Worm (Caenorhabditis elegans) whole organism, L4 larva: Measurements from ENCODE around the gene del-10.

Experiments
- F10B5.3 ChIP-seq: sonication (generic microtip); optimal IDR thresholded peaks from 2 replicates; lab custom pipeline; 2016; ENCODE audit warnings: mild to moderate bottlenecking, missing genetic modification characterization, missing compliant biosample characterization
- F37D6.2 ChIP-seq: sonication (generic microtip); optimal IDR thresholded peaks from 2 replicates; lab custom pipeline; 2016; ENCODE audit warnings: mild to moderate bottlenecking, missing genetic modification characterization, missing compliant biosample characterization
- F49E8.2 ChIP-seq: sonication (generic microtip); optimal IDR thresholded peaks from 2 replicates; lab custom pipeline; 2016; ENCODE audit warnings: missing compliant biosample characterization, mild to moderate bottlenecking, missing genetic modification characterization, borderline replicate concordance
- T20F7.1 ChIP-seq: fragments of 200-800 bp; sonication (Bioruptor generic); optimal IDR thresholded peaks from 2 replicates; lab custom pipeline; 2018; ENCODE audit warnings: mild to moderate bottlenecking, missing genetic modification characterization, missing compliant biosample characterization
- Y105C5A.15 ChIP-seq: fragments of 200-800 bp; sonication (Bioruptor generic); IDR thresholded peaks from 2 replicates; pipeline ENCODE4 v1.3.6; 2022; ENCODE audit warnings: missing genetic modification characterization, missing compliant biosample characterization
- ZK546.5 ChIP-seq, 2 experiments: sonication (generic microtip); optimal IDR thresholded peaks; 2 replicates each; lab custom pipeline; 2017; ENCODE audit warnings: missing biosample characterization in 2 of 2, missing genetic modification characterization in 2 of 2
- aha-1 ChIP-seq: fragments of 150-350 bp; peaks from one replicate; lab custom pipeline; 2014; ENCODE audit warnings: missing biosample characterization, missing genetic modification characterization
- ama-1 ChIP-seq: fragments of 150-350 bp; optimal IDR thresholded peaks from 2 replicates; lab custom pipeline; 2014; ENCODE audit warnings: inconsistent platforms, mixed read lengths
- ceh-20 ChIP-seq: fragments of 200-800 bp; sonication (Bioruptor generic); IDR thresholded peaks from 2 replicates; pipeline ENCODE4 v1.3.6; 2022; ENCODE audit warnings: missing genetic modification reagents, missing genetic modification characterization, missing compliant biosample characterization
- ceh-82 ChIP-seq: sonication (generic microtip); optimal IDR thresholded peaks from 2 replicates; lab custom pipeline; 2017; ENCODE audit warnings: missing biosample characterization, missing genetic modification characterization
- daf-12 ChIP-seq: fragments of 150-350 bp; optimal IDR thresholded peaks from 2 replicates; lab custom pipeline; 2014; ENCODE audit warnings: missing biosample characterization, missing genetic modification reagents, missing genetic modification characterization
- daf-16 ChIP-seq, 3 experiments: sonication (generic microtip); optimal IDR thresholded peaks; 2 replicates each; lab custom pipeline; 2016 to 2017; ENCODE audit warnings: missing genetic modification characterization in 3 of 3, missing genetic modification reagents in 3 of 3, mild to moderate bottlenecking in 2 of 3, missing compliant biosample characterization in 2 of 3, missing biosample characterization in 1 of 3, moderate library complexity in 1 of 3
- daf-19 ChIP-seq: fragments of 200-800 bp; sonication (Bioruptor generic); conservative IDR thresholded peaks from 2 replicates; pipeline ENCODE4 v1.3.6; 2022; ENCODE audit warnings: missing genetic modification characterization, missing compliant biosample characterization
- dmd-6 ChIP-seq: fragments of 200-800 bp; sonication (Bioruptor generic); IDR thresholded peaks from 2 replicates; pipeline ENCODE4 v1.3.6; 2022; ENCODE audit warnings: missing genetic modification reagents, missing genetic modification characterization, missing compliant biosample characterization
- dpl-1 ChIP-seq: fragments of 150-350 bp; optimal IDR thresholded peaks from 2 replicates; lab custom pipeline; 2014; ENCODE audit warnings: missing biosample characterization, missing genetic modification reagents, missing genetic modification characterization
- egl-43 ChIP-seq: fragments of 200-800 bp; sonication (Bioruptor generic); IDR thresholded peaks from 2 replicates; pipeline ENCODE4 v1.3.6; 2022; ENCODE audit warnings: missing genetic modification reagents, missing genetic modification characterization, missing compliant biosample characterization
- fkh-10 ChIP-seq: fragments of 150-350 bp; optimal IDR thresholded peaks from 2 replicates; lab custom pipeline; 2014; ENCODE audit warnings: missing biosample characterization, missing genetic modification reagents, missing genetic modification characterization
- hif-1 ChIP-seq, 2 experiments: sonication (generic microtip); optimal IDR thresholded peaks; 2 replicates each; lab custom pipeline; 2016 to 2017; ENCODE audit warnings: missing compliant biosample characterization in 2 of 2, missing genetic modification characterization in 2 of 2, missing genetic modification reagents in 2 of 2, missing genotype in 2 of 2, mild to moderate bottlenecking in 1 of 2
- hlh-11 ChIP-seq: fragments of 200-800 bp; sonication (Bioruptor generic); optimal IDR thresholded peaks from 2 replicates; lab custom pipeline; 2018; ENCODE audit warnings: mild to moderate bottlenecking, missing genetic modification characterization, missing compliant biosample characterization
- hlh-30 ChIP-seq: sonication (generic microtip); optimal IDR thresholded peaks from 2 replicates; lab custom pipeline; 2017; ENCODE audit warnings: antibody characterized with exemption, mild to moderate bottlenecking, missing genetic modification characterization, missing compliant biosample characterization; ENCODE audit not compliant: insufficient read depth
- hmg-1.1 ChIP-seq: fragments of 200-800 bp; sonication (Bioruptor generic); IDR thresholded peaks from 2 replicates; pipeline ENCODE4 v1.3.6; 2022; ENCODE audit warnings: missing genetic modification reagents, missing genetic modification characterization, missing compliant biosample characterization
- lin-15B ChIP-seq: fragments of 150-350 bp; sonication (generic microtip); optimal IDR thresholded peaks from 3 replicates; lab custom pipeline; 2014; ENCODE audit warnings: missing biosample characterization, missing genetic modification characterization
- lin-29 ChIP-seq: fragments of 200-800 bp; sonication (Bioruptor generic); IDR thresholded peaks from 2 replicates; pipeline ENCODE4 v1.3.6; 2022; ENCODE audit warnings: missing genetic modification reagents, missing genetic modification characterization, missing compliant biosample characterization
- lir-3 ChIP-seq: sonication (generic microtip); optimal IDR thresholded peaks from 2 replicates; lab custom pipeline; 2016; ENCODE audit warnings: mild to moderate bottlenecking, missing genetic modification characterization, missing compliant biosample characterization
- lsy-2 ChIP-seq, 2 experiments: fragments of 150-350 bp in 1 of 2; sonication (generic microtip) in 1 of 2; optimal IDR thresholded peaks; 2 replicates each; lab custom pipeline; 2014 to 2017; ENCODE audit warnings: missing biosample characterization in 2 of 2, missing genetic modification characterization in 2 of 2
- mdl-1 ChIP-seq, 2 experiments: fragments of 150-350 bp in 1 of 2; sonication (generic microtip) in 1 of 2; optimal IDR thresholded peaks; 2 replicates each; lab custom pipeline; 2014 to 2017; ENCODE audit warnings: missing biosample characterization in 2 of 2, missing genetic modification characterization in 2 of 2
- mes-2 ChIP-seq: sonication (generic microtip); optimal IDR thresholded peaks from 2 replicates; lab custom pipeline; 2016; ENCODE audit warnings: missing genotype, mild to moderate bottlenecking, missing genetic modification characterization, missing compliant biosample characterization; ENCODE audit not compliant: poor library complexity, severe bottlenecking
- mxl-3 ChIP-seq: fragments of 200-800 bp; sonication (Bioruptor generic); optimal IDR thresholded peaks from 2 replicates; lab custom pipeline; 2018; ENCODE audit warnings: mild to moderate bottlenecking, missing genetic modification characterization, missing compliant biosample characterization
- nhr-11 ChIP-seq: fragments of 150-350 bp; optimal IDR thresholded peaks from 2 replicates; lab custom pipeline; 2014; ENCODE audit warnings: missing biosample characterization, missing genetic modification characterization
- nhr-237 ChIP-seq: sonication (generic microtip); optimal IDR thresholded peaks from 2 replicates; lab custom pipeline; 2017; ENCODE audit warnings: missing biosample characterization, missing genetic modification characterization
- nhr-25 ChIP-seq: sonication (generic microtip); optimal IDR thresholded peaks from 2 replicates; lab custom pipeline; 2017; ENCODE audit warnings: missing genetic modification characterization, mild to moderate bottlenecking, missing compliant biosample characterization, antibody characterized with exemption, moderate library complexity, borderline replicate concordance; ENCODE audit not compliant: insufficient read depth
- nhr-28 ChIP-seq: fragments of 150-350 bp; optimal IDR thresholded peaks from 2 replicates; lab custom pipeline; 2014; ENCODE audit warnings: missing biosample characterization, missing genetic modification characterization
- nhr-48 ChIP-seq: sonication (generic microtip); optimal IDR thresholded peaks from 2 replicates; lab custom pipeline; 2016; ENCODE audit warnings: mild to moderate bottlenecking, missing genetic modification characterization, missing compliant biosample characterization
- nhr-6 ChIP-seq: fragments of 150-350 bp; optimal IDR thresholded peaks from 2 replicates; lab custom pipeline; 2014; ENCODE audit warnings: missing biosample characterization, missing genetic modification characterization
- pqm-1 ChIP-seq: sonication (generic microtip); optimal IDR thresholded peaks from 2 replicates; lab custom pipeline; 2017; ENCODE audit warnings: missing biosample characterization, missing genetic modification characterization
- rbr-2 ChIP-seq: sonication (generic microtip); optimal IDR thresholded peaks from 2 replicates; lab custom pipeline; 2016; ENCODE audit warnings: missing genotype, missing genetic modification characterization, missing compliant biosample characterization
- saeg-2 ChIP-seq: fragments of 200-800 bp; sonication (Bioruptor generic); IDR thresholded peaks from 2 replicates; pipeline ENCODE4 v1.3.6; 2022; ENCODE audit warnings: missing genetic modification reagents, missing genetic modification characterization, missing compliant biosample characterization
- sdz-12 ChIP-seq: fragments of 200-800 bp; sonication (Bioruptor generic); optimal IDR thresholded peaks from 2 replicates; lab custom pipeline; 2018; ENCODE audit warnings: mild to moderate bottlenecking, missing genetic modification characterization, missing compliant biosample characterization
- snpc-4 ChIP-seq: fragments of 150-350 bp; optimal IDR thresholded peaks from 2 replicates; lab custom pipeline; 2014; ENCODE audit warnings: missing biosample characterization, missing genetic modification characterization
- spr-1 ChIP-seq: sonication (generic microtip); optimal IDR thresholded peaks from 2 replicates; lab custom pipeline; 2016; ENCODE audit warnings: mild to moderate bottlenecking, missing genetic modification characterization, missing compliant biosample characterization
- spr-3 ChIP-seq: fragments of 200-800 bp; sonication (Bioruptor generic); optimal IDR thresholded peaks from 2 replicates; lab custom pipeline; 2018; ENCODE audit warnings: mild to moderate bottlenecking, missing genetic modification characterization, missing compliant biosample characterization
- zfp-2 ChIP-seq: sonication (generic microtip); optimal IDR thresholded peaks from 2 replicates; lab custom pipeline; 2016; ENCODE audit warnings: mild to moderate bottlenecking, missing genetic modification characterization, missing compliant biosample characterization
- zfp-3 ChIP-seq: fragments of 200-800 bp; sonication (Bioruptor generic); conservative IDR thresholded peaks from 2 replicates; pipeline ENCODE4 v1.3.6; 2022; ENCODE audit warnings: missing genetic modification reagents, missing genetic modification characterization, missing compliant biosample characterization
- zip-2 ChIP-seq: fragments of 150-350 bp; optimal IDR thresholded peaks from 2 replicates; lab custom pipeline; 2014; ENCODE audit warnings: missing biosample characterization, missing genetic modification characterization
- ztf-11 ChIP-seq: fragments of 150-350 bp; optimal IDR thresholded peaks from 2 replicates; lab custom pipeline; 2014; ENCODE audit warnings: missing biosample characterization, missing genetic modification characterization

Gene del-10

DNA sequence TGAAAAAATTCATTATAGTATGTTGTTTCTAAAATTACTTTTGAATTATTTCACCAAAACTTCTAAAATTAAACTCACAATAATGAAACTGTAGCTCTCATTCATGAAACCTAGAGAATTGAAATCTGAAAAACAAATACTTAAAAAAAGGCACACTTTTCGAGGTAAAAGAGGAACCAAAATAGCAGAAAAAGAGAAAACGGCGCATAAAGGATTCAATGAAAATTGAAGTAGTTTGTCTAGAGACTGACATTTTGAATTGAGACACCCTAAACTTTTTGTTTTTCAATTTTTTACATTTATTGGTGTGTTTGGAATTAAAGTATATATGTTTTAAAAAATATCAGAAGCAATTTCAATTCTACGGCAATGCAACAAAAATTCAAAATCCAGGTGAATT lies 10.9 kb downstream of the del-10 start, which contains the start of gene dgk-5 (continued):
- TF ChIP-seq snpc-4 (tag; lab: Kevin White, UChicago) (no peak), lin-29 (GFP tag; lab: Robert Waterston, UW) (no peak)

DNA sequence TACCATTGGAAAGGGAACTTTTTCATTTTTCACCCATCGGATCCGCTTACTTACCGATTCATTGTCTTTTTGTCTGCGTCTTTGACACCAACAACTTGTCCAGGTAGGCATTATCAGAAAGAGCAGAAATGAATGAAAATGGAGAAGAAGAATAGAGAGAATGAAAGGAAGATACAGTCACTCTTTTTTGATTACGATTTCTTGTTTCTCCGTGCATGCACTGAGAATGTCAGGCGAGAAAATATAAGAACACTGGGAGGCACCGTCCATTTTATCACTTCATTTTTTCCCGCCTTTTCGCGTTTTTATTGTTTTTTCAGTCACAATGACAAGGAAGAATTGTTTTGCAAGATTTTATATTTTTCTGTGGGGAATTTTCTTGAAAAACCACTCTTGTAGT lies 12.6 kb downstream of the del-10 start:
- no peak for TF ChIP-seq ZK546.5 (tag; optimal IDR thresholded peaks at IDR 0.05; lab: Kevin White, UChicago)
- no peak for TF ChIP-seq mes-2 (tag; lab: Kevin White, UChicago)
- TF ChIP-seq nhr-28 (tag; lab: Kevin White, UChicago), result peak; percentile 34
- TF ChIP-seq aha-1, result peak; percentile 82
- TF ChIP-seq pqm-1 (tag; lab: Kevin White, UChicago), result peak; percentile 39
- TF ChIP-seq, all 104 proteins: peak for 3

DNA sequence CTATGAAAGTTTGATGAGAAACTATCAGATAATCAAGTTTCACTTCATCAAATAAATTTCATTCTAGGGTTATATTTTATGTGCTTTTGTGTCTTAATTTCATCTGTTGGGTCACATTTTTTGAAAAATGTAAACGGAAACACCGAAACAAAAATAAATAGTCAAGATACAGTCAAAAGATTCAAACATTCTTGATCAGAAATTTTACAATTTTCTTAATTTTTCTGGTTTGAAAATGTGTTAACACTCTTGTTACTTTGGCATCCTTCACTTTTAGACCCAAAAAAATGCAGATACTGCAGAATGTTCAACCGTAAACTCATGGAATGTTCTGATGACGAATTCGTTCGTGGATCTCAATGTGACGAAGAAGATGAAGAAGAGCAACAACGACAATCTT lies 27.3 kb downstream of the del-10 start, which contains the start of gene aptf-1:
Gene aptf-1 (plus strand): TSS at position 301 of the 400 bp plus-strand sequence.
- TF ChIP-seq zfp-2 (tag; lab: Kevin White, UChicago) (no peak), nhr-25 (no peak), nhr-6 (no peak), hlh-11 (tag; lab: Kevin White, UChicago) (no peak), ama-1 (lab: Kevin White, UChicago) (no peak), ceh-20 (GFP tag; lab: Robert Waterston, UW) (no peak), nhr-237 (no peak), dmd-6 (GFP tag; lab: Robert Waterston, UW) (no peak), hif-1 (tag; optimal IDR thresholded peaks at IDR 0.05; lab: Kevin White, UChicago) (no peak), F37D6.2 (tag; lab: Kevin White, UChicago) (no peak), ceh-82 (tag; lab: Kevin White, UChicago) (no peak), nhr-28 (tag; lab: Kevin White, UChicago) (no peak), lir-3 (tag; lab: Kevin White, UChicago) (no peak), rbr-2 (tag; lab: Kevin White, UChicago) (no peak), daf-12 (tag; lab: Kevin White, UChicago) (no peak), spr-1 (tag; lab: Kevin White, UChicago) (no peak), saeg-2 (GFP tag; lab: Robert Waterston, UW) (no peak), nhr-48 (tag; lab: Kevin White, UChicago) (no peak), mdl-1 (tag; optimal IDR thresholded peaks at IDR 0.05; lab: Kevin White, UChicago) (no peak), sdz-12 (GFP tag; lab: Kevin White, UChicago) (no peak)
- TF ChIP-seq, all 104 proteins: peak for 0

DNA sequence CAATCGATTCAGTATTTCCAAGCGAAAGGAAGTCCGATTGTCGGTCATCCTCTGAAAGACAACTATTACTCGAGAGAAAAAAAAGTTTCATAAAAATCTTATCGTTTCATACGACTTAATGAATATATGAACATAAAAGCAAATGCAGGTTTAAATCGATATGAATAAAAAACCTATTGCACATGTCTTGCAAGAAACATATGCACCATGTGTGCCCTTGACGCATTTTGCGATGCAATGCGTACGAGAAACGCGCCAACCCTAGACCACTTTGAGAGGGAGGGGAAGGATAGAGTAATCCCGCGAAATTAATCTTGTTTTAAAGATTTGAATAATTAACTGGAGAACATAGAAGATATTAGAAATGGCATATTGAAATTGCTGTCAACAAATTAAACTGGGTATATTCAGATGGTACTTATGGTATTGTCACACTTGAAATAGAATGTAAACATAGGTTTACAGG lies 28.6 kb downstream of the del-10 start, which contains the start of gene atg-16.2:
Gene atg-16.2 (minus strand): TSS at position 51 of the 466 bp plus-strand sequence.
- no peak for TF ChIP-seq zip-2 (tag; lab: Kevin White, UChicago)
- no peak for TF ChIP-seq F49E8.2 (tag; lab: Kevin White, UChicago)
- peak; percentile 37 for TF ChIP-seq rbr-2 (tag; lab: Kevin White, UChicago)
- TF ChIP-seq daf-16 (GFP tag; optimal IDR thresholded peaks at IDR 0.05; lab: Kevin White, UChicago), result no peak
- no peak for TF ChIP-seq daf-16 (tag; optimal IDR thresholded peaks at IDR 0.05; lab: Kevin White, UChicago)
- TF ChIP-seq ztf-11, result no peak
- TF ChIP-seq nhr-28 (tag; lab: Kevin White, UChicago), result peak; percentile 71
- peak; percentile 42 for TF ChIP-seq nhr-11
- peak; percentile 38 for TF ChIP-seq T20F7.1 (GFP tag; lab: Kevin White, UChicago)
- TF ChIP-seq hmg-1.1 (GFP tag; lab: Robert Waterston, UW), result peak; percentile 46; the same call in 1 of the 2 replicates
- no peak for TF ChIP-seq Y105C5A.15 (GFP tag; lab: Robert Waterston, UW)
- no peak for TF ChIP-seq lin-15B (tag; lab: Kevin White, UChicago)
- no peak for TF ChIP-seq zfp-3
- TF ChIP-seq hlh-30 (tag; lab: Kevin White, UChicago), result peak; percentile 84
- no peak for TF ChIP-seq spr-3
- no peak for TF ChIP-seq lin-29 (GFP tag; lab: Robert Waterston, UW)
- TF ChIP-seq daf-19, result 0 out of 2 replicates have a peak, but pooled peaks have one; percentile 9
- peak; percentile 54 for TF ChIP-seq dpl-1
- peak; percentile 91 for TF ChIP-seq mxl-3 (GFP tag; lab: Kevin White, UChicago)
- TF ChIP-seq mdl-1 (tag; optimal IDR thresholded peaks at IDR 0.05; lab: Kevin White, UChicago), result peak in 1 of 2 experiments; percentile 53
- no peak for TF ChIP-seq egl-43 (GFP tag; lab: Robert Waterston, UW)
- TF ChIP-seq lsy-2 (tag; optimal IDR thresholded peaks at IDR 0.05; lab: Kevin White, UChicago), result peak in 1 of 2 experiments; percentile 83
- TF ChIP-seq F10B5.3, result no peak
- no peak for TF ChIP-seq fkh-10 (GFP tag; lab: Kevin White, UChicago)
- TF ChIP-seq nhr-6, result peak; percentile 47
